Worm (Caenorhabditis elegans) whole organism, L3 larva: ENCODE results near the gene F08D12.12.

ENCODE experiments used
- ama-1 ChIP-seq: fragments of 150-350 bp; optimal IDR thresholded peaks from 2 replicates; lab custom pipeline; 2018
- daf-12 ChIP-seq: fragments of 150-350 bp; optimal IDR thresholded peaks from 2 replicates; lab custom pipeline; 2014; ENCODE audit warnings: missing biosample characterization, missing genetic modification reagents, missing genetic modification characterization
- egl-5 ChIP-seq: fragments of 150-350 bp; optimal IDR thresholded peaks from 2 replicates; lab custom pipeline; 2017; ENCODE audit warnings: missing biosample characterization, missing genetic modification reagents, missing genetic modification characterization, inconsistent platforms
- elt-3 ChIP-seq, 3 experiments: fragments of 150-350 bp in 1 of 3; sonication (generic microtip) in 2 of 3; optimal IDR thresholded peaks; 2 replicates in 2 of 3; 4 replicates in 1 of 3; lab custom pipeline; 2014 to 2017; ENCODE audit warnings: missing biosample characterization in 3 of 3, missing genetic modification characterization in 3 of 3
- hmg-11 ChIP-seq: sonication (generic microtip); optimal IDR thresholded peaks from 2 replicates; lab custom pipeline; 2016; ENCODE audit warnings: missing genetic modification characterization, missing compliant biosample characterization
- nhr-25 ChIP-seq: sonication (generic microtip); optimal IDR thresholded peaks from 2 replicates; lab custom pipeline; 2017; ENCODE audit warnings: missing biosample characterization, missing genetic modification characterization
- nhr-28 ChIP-seq: fragments of 150-350 bp; optimal IDR thresholded peaks from 2 replicates; lab custom pipeline; 2014; ENCODE audit warnings: missing biosample characterization, missing genetic modification characterization
- zag-1 ChIP-seq: fragments of 150-350 bp; optimal IDR thresholded peaks from 2 replicates; lab custom pipeline; 2014; ENCODE audit warnings: missing biosample characterization, missing genetic modification characterization

DNA sequence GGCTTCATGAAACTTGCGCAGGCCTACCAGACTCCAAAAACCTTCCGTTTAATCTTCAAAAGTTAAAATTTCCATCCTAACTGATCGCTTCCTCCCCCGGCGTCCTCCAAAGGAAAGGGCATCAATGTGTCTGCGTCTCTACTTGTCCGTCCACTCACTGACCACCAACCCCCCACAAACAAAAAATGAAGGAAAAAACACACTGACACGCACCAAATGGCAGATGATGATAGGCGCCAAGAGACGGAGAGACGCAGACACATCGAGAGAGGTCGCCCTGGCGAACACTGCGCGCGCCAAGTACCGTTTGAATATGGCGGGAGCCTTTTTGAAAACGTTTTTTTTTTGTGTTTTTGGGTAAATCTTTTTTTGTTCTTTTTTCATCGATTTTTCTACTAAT is 52.1 kb downstream of the F08D12.12 start:
- peak; percentile 40 for TF ChIP-seq hmg-11 (tag; lab: Kevin White, UChicago)
- TF ChIP-seq nhr-28 = no peak
- no peak for TF ChIP-seq zag-1 (tag; lab: Kevin White, UChicago)
- peak; percentile 32 for TF ChIP-seq nhr-25 (tag; lab: Kevin White, UChicago)
- no peak for TF ChIP-seq ama-1 (lab: Kevin White, UChicago)
- TF ChIP-seq egl-5 (tag; lab: Kevin White, UChicago) = no peak
- TF ChIP-seq elt-3 (tag; optimal IDR thresholded peaks at IDR 0.05; lab: Kevin White, UChicago) = no peak
- TF ChIP-seq daf-12 (tag; lab: Kevin White, UChicago) = no peak
